Worm (Caenorhabditis elegans): ENCODE measurements around the gene irld-18.
A peak's percentile ranks its signal among the peaks of the same experiment; 100 is the strongest.

irld-18 gene

DNA sequence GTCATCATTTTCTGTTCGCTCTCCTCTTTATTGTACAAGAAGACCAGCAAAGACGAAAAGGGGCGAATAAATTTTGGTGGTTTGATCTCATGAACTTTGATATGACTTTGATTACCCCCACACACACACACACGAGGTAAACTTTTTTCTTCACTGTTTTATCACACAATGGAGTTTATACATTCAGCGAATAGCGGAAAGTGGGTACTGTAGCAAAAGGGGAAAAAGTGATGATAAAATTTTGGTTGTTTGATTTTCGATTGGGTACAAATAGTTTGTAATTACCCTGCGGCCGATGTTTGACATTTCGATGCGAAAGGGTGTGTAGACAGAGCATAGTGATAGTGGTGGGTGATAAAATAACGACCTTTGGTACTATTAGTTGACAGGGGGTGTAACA, 13.4 kb upstream of the irld-18 start (continued):
- TF ChIP-seq nhr-28 (tag; optimal IDR thresholded peaks at IDR 0.05) (no peak), snu-23 (GFP tag; optimal IDR thresholded peaks at IDR 0.05) (peak; percentile 89), ces-1 (GFP tag; optimal IDR thresholded peaks at IDR 0.05) (no peak), jun-1 (tag; optimal IDR thresholded peaks at IDR 0.05) (peak; percentile 82), nhr-12 (tag; optimal IDR thresholded peaks at IDR 0.05) (no peak), tlp-1 (tag; optimal IDR thresholded peaks at IDR 0.05) (no peak), grh-1 (GFP tag; IDR thresholded peaks at IDR 0.05) (peak; percentile 80), mdl-1 (tag; optimal IDR thresholded peaks at IDR 0.05) (peak; percentile 65 to 90), nhr-11 (tag; optimal IDR thresholded peaks at IDR 0.05) (no peak), nhr-237 (tag; optimal IDR thresholded peaks at IDR 0.05) (peak; percentile 31), unc-98 (GFP tag; IDR thresholded peaks at IDR 0.05) (no peak), C04F5.9 (tag; optimal IDR thresholded peaks at IDR 0.05) (no peak), hlh-4 (tag; optimal IDR thresholded peaks at IDR 0.05) (no peak), zag-1 (tag; optimal IDR thresholded peaks at IDR 0.05) (no peak), lin-35 (GFP tag; optimal IDR thresholded peaks at IDR 0.05) (peak in 1 of 2 experiments; percentile 83), unc-62 (GFP tag; optimal IDR thresholded peaks at IDR 0.05) (no peak), nhr-47 (tag; optimal IDR thresholded peaks at IDR 0.05) (peak; percentile 81), blmp-1 (tag; optimal IDR thresholded peaks at IDR 0.05) (peak; percentile 93), hlh-17 (GFP tag; optimal IDR thresholded peaks at IDR 0.05; ENCODE audit: borderline replicate concordance) (no peak), unc-130 (tag; optimal IDR thresholded peaks at IDR 0.05) (no peak), mep-1 (tag; optimal IDR thresholded peaks at IDR 0.05) (peak; percentile 78), rnt-1 (tag; optimal IDR thresholded peaks at IDR 0.05) (no peak), egl-13 (tag; optimal IDR thresholded peaks at IDR 0.05) (no peak), C34B4.2 (tag; optimal IDR thresholded peaks at IDR 0.05) (no peak), sptf-1 (tag; optimal IDR thresholded peaks at IDR 0.05) (no peak), vab-15 (tag; optimal IDR thresholded peaks at IDR 0.05) (peak; percentile 82), dpl-1 (GFP tag; optimal IDR thresholded peaks at IDR 0.05) (peak in 2 of 3 experiments; percentile 5 to 23), pax-3 (tag; optimal IDR thresholded peaks at IDR 0.05) (peak; percentile 55), lin-13 (GFP tag; optimal IDR thresholded peaks at IDR 0.05) (no peak), ceh-8 (GFP tag; optimal IDR thresholded peaks at IDR 0.05) (no peak), xbp-1 (tag; optimal IDR thresholded peaks at IDR 0.05) (peak; percentile 34), lir-3 (tag; optimal IDR thresholded peaks at IDR 0.05; ENCODE audit: poor library complexity) (no peak), ztf-4 (tag; optimal IDR thresholded peaks at IDR 0.05) (peak; percentile 71), unc-30 (tag; optimal IDR thresholded peaks at IDR 0.05) (no peak), irx-1 (tag; optimal IDR thresholded peaks at IDR 0.05) (peak; percentile 65)

DNA sequence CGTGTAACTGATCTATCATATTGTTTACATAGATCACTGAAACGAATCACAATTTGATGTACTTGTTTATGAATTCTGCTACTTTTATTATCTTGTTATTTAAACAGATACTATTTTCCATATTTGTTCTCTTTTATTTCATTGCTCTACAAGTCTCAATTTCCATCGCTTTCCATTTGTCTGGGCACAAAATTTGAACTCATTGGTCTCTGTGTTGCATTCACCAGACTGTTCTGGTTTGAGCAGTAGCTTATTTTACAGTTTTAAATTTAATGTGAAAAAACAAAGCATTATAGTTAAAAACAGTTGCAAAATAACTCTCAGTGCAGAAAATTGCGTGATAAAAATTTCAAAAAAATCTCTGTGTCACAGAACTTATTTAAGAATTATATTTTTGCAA, 6.8 kb upstream of the irld-18 start:
- TF ChIP-seq nhr-77 (tag; optimal IDR thresholded peaks at IDR 0.05) (no peak), elt-2 (tag; optimal IDR thresholded peaks at IDR 0.05) (no peak), vab-15 (tag; optimal IDR thresholded peaks at IDR 0.05) (no peak), efl-1 (optimal IDR thresholded peaks at IDR 0.05) (no peak), efl-1 (GFP tag; optimal IDR thresholded peaks at IDR 0.05 in 1 of 2) (peak in 1 of 2 experiments; percentile 90)

DNA sequence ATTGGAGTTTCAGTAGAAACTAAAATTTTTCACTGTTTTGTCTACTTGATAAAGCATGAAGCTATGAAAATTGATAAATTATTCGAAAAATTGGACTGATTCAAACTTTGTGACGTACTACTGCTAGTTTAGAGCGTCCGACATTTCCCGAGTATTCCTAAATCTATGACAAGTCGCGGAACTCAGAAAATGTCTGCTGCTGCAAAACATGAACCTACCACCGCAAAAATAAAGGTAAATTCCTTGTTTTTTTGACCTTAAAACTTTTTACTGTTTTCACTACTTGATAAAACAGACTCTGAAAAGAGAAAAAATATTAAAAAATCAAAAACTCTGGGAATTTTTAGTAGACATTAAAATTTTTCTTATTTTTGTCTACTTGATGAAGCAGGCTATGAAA, 5.9 kb upstream of the irld-18 start:
- TF ChIP-seq nhr-76 (tag; optimal IDR thresholded peaks at IDR 0.05) (no peak), sup-37 (GFP tag; optimal IDR thresholded peaks at IDR 0.05) (no peak), egl-13 (tag; optimal IDR thresholded peaks at IDR 0.05) (no peak), nhr-90 (tag; optimal IDR thresholded peaks at IDR 0.05; ENCODE audit: poor library complexity) (no peak), tbx-2 (tag; optimal IDR thresholded peaks at IDR 0.05) (no peak), lin-35 (GFP tag; optimal IDR thresholded peaks at IDR 0.05) (no peak), irx-1 (tag; optimal IDR thresholded peaks at IDR 0.05) (no peak)
